Worm (Caenorhabditis elegans) whole organism, L4 larva: ENCODE results near the gene try-1.

ENCODE experiments used
- D1046.2 ChIP-seq: fragments of 200-800 bp; sonication (Bioruptor generic); IDR thresholded peaks from 2 replicates; pipeline ENCODE4 v1.3.6; 2022; ENCODE audit warnings: missing genetic modification characterization, missing compliant biosample characterization
- ceh-82 ChIP-seq: sonication (generic microtip); optimal IDR thresholded peaks from 2 replicates; lab custom pipeline; 2017; ENCODE audit warnings: missing biosample characterization, missing genetic modification characterization
- egl-27 ChIP-seq: sonication (generic microtip); optimal IDR thresholded peaks from 3 replicates; lab custom pipeline; 2017; ENCODE audit warnings: missing biosample characterization, missing genetic modification reagents, missing genetic modification characterization
- lin-39 ChIP-seq: fragments of 150-350 bp; optimal IDR thresholded peaks from 2 replicates; lab custom pipeline; 2014; ENCODE audit warnings: missing biosample characterization, missing genetic modification reagents, missing genetic modification characterization
- lsy-2 ChIP-seq, 2 experiments: fragments of 150-350 bp in 1 of 2; sonication (generic microtip) in 1 of 2; optimal IDR thresholded peaks; 2 replicates each; lab custom pipeline; 2014 to 2017; ENCODE audit warnings: missing biosample characterization in 2 of 2, missing genetic modification characterization in 2 of 2
- mep-1 ChIP-seq: fragments of 150-350 bp; sonication (generic microtip); optimal IDR thresholded peaks from 3 replicates; lab custom pipeline; 2014; ENCODE audit warnings: missing biosample characterization, missing genetic modification characterization
- mes-2 ChIP-seq: sonication (generic microtip); optimal IDR thresholded peaks from 2 replicates; lab custom pipeline; 2016; ENCODE audit warnings: missing genotype, mild to moderate bottlenecking, missing genetic modification characterization, missing compliant biosample characterization; ENCODE audit not compliant: poor library complexity, severe bottlenecking
- nhr-28 ChIP-seq: fragments of 150-350 bp; optimal IDR thresholded peaks from 2 replicates; lab custom pipeline; 2014; ENCODE audit warnings: missing biosample characterization, missing genetic modification characterization
- nhr-77 ChIP-seq: fragments of 150-350 bp; optimal IDR thresholded peaks from 2 replicates; lab custom pipeline; 2014; ENCODE audit warnings: missing biosample characterization, missing genetic modification characterization
- pha-4 ChIP-seq, 2 experiments: fragments of 150-350 bp in 1 of 2; fragments of 200-800 bp in 1 of 2; sonication (Bioruptor generic) in 1 of 2; IDR thresholded peaks in 1 of 2; optimal IDR thresholded peaks in 1 of 2; 2 replicates each; pipeline versions ENCODE4 v1.3.6 to Lab custom; 2014 to 2022; ENCODE audit warnings: missing genetic modification characterization in 2 of 2, missing genetic modification reagents in 2 of 2, missing biosample characterization in 1 of 2, missing compliant biosample characterization in 1 of 2
- spr-1 ChIP-seq: sonication (generic microtip); optimal IDR thresholded peaks from 2 replicates; lab custom pipeline; 2016; ENCODE audit warnings: mild to moderate bottlenecking, missing genetic modification characterization, missing compliant biosample characterization
- zip-11 ChIP-seq: fragments of 200-800 bp; sonication (Bioruptor generic); IDR thresholded peaks from 2 replicates; pipeline ENCODE4 v1.3.6; 2022; ENCODE audit warnings: missing genetic modification characterization, missing compliant biosample characterization

ce11 chrII:4967636-4968035 is 18.3 kb upstream of the try-1 start:
- TF ChIP-seq nhr-28 (tag; lab: Kevin White, UChicago) (no peak), mes-2 (no peak), egl-27 (no peak), ceh-82 (no peak), mep-1 (no peak), nhr-77 (tag; lab: Kevin White, UChicago) (no peak), lin-39 (tag; lab: Kevin White, UChicago) (no peak), D1046.2 (no peak), pha-4 (GFP tag; IDR thresholded peaks at IDR 0.05; lab: Robert Waterston, UW) (no peak), pha-4 (tag; optimal IDR thresholded peaks at IDR 0.05; lab: Kevin White, UChicago) (no peak), zip-11 (no peak), spr-1 (tag; lab: Kevin White, UChicago) (no peak), lsy-2 (tag; optimal IDR thresholded peaks at IDR 0.05; lab: Kevin White, UChicago) (no peak)
